Fruit fly (Drosophila melanogaster) whole organism, wandering third instar larva: ENCODE measurements around the gene nop5.

Experiments used
- CG32264 ChIP-seq: fragments of 200-800 bp; sonication (Bioruptor generic); optimal IDR thresholded peaks from 2 replicates; lab custom pipeline; 2016; ENCODE audit warnings: missing biosample characterization, missing genetic modification characterization
- GATAd ChIP-seq: sonication (Bioruptor generic); optimal IDR thresholded peaks from 2 replicates; lab custom pipeline; 2016; ENCODE audit warnings: missing biosample characterization, missing genetic modification characterization
- Hr78 ChIP-seq: fragments of >200 bp; optimal IDR thresholded peaks from 2 replicates; lab custom pipeline; 2017; ENCODE audit warnings: missing biosample characterization, missing genetic modification characterization
- Myc ChIP-seq: fragments of >200 bp; optimal IDR thresholded peaks from 2 replicates; lab custom pipeline; 2017
- N ChIP-seq: fragments of >200 bp; optimal IDR thresholded peaks from 2 replicates; lab custom pipeline; 2018; ENCODE audit warnings: missing biosample characterization, missing external identifiers, missing genetic modification characterization
- dl ChIP-seq, 2 experiments: fragments of 175-275, 200-275 bp in 1 of 2; fragments of 200-275 bp in 1 of 2; sonication (Bioruptor generic); optimal IDR thresholded peaks; lab custom pipeline; 2018; ENCODE audit warnings: mild to moderate bottlenecking in 2 of 2, missing biosample characterization in 2 of 2, missing genetic modification characterization in 2 of 2, moderate library complexity in 2 of 2; ENCODE audit not compliant: partially characterized antibody in 2 of 2, insufficient read depth in 1 of 2
- dsf ChIP-seq: sonication (Bioruptor generic); optimal IDR thresholded peaks from 2 replicates; lab custom pipeline; 2016; ENCODE audit warnings: missing biosample characterization, missing genetic modification characterization, borderline replicate concordance
- fru ChIP-seq: fragments of 200-800 bp; sonication (Bioruptor generic); optimal IDR thresholded peaks from 3 replicates; lab custom pipeline; 2016; ENCODE audit warnings: missing biosample characterization, mild to moderate bottlenecking, missing genetic modification characterization
- h ChIP-seq: fragments of 200-800 bp; sonication (Bioruptor generic); optimal IDR thresholded peaks from 3 replicates; lab custom pipeline; 2016; ENCODE audit warnings: missing biosample characterization, mild to moderate bottlenecking, missing genetic modification characterization
- lola ChIP-seq: fragments of >200 bp; optimal IDR thresholded peaks from 2 replicates; lab custom pipeline; 2017; ENCODE audit warnings: missing biosample characterization, missing genetic modification characterization
- pan ChIP-seq: fragments of >200 bp; optimal IDR thresholded peaks from 2 replicates; lab custom pipeline; 2017
- usp ChIP-seq: fragments of >200 bp; optimal IDR thresholded peaks from 2 replicates; lab custom pipeline; 2017; ENCODE audit warnings: missing biosample characterization, missing genetic modification characterization

dm6 chr2L:6941731-6942130, 23.2 kb upstream of the nop5 start:
- TF ChIP-seq fru (GFP tag; lab: Kevin White, UChicago) (no peak), dl (GFP tag; optimal IDR thresholded peaks at IDR 0.05; lab: Kevin White, UChicago; ENCODE audit: insufficient read depth in 1 of 2, partially characterized antibody in 2 of 2) (no peak), h (GFP tag; lab: Kevin White, UChicago) (no peak), pan (lab: Kevin White, UChicago) (no peak), Hr78 (GFP tag; lab: Kevin White, UChicago) (no peak), Myc (lab: Kevin White, UChicago) (no peak), CG32264 (GFP tag; lab: Kevin White, UChicago) (no peak), N (GFP tag; lab: Kevin White, UChicago) (no peak), dsf (GFP tag; lab: Kevin White, UChicago) (no peak), lola (GFP tag; lab: Kevin White, UChicago) (no peak), GATAd (GFP tag; lab: Kevin White, UChicago) (no peak), usp (GFP tag; lab: Kevin White, UChicago) (no peak)
